Worm (Caenorhabditis elegans) whole organism, L3 larva: ENCODE results near the gene ptr-20.

ENCODE experiments used
- ceh-82 ChIP-seq: fragments of 150-350 bp; optimal IDR thresholded peaks from 2 replicates; lab custom pipeline; 2014; ENCODE audit warnings: missing biosample characterization, missing genetic modification characterization
- lin-15B ChIP-seq: fragments of 150-350 bp; optimal IDR thresholded peaks from 2 replicates; lab custom pipeline; 2014; ENCODE audit warnings: missing biosample characterization, missing genetic modification characterization
- lin-39 ChIP-seq: fragments of 150-350 bp; optimal IDR thresholded peaks from 2 replicates; lab custom pipeline; 2018; ENCODE audit warnings: missing biosample characterization, missing genetic modification reagents, missing genetic modification characterization
- nhr-12 ChIP-seq: fragments of 150-350 bp; optimal IDR thresholded peaks from 2 replicates; lab custom pipeline; 2014; ENCODE audit warnings: missing biosample characterization, missing genetic modification characterization
- nhr-237 ChIP-seq: fragments of 150-350 bp; optimal IDR thresholded peaks from 2 replicates; lab custom pipeline; 2014; ENCODE audit warnings: missing biosample characterization, missing genetic modification characterization
- nhr-76 ChIP-seq: fragments of 150-350 bp; sonication (generic microtip); optimal IDR thresholded peaks from 5 replicates; lab custom pipeline; 2014; ENCODE audit warnings: missing biosample characterization, missing genetic modification characterization
- pha-4 ChIP-seq: fragments of 150-350 bp; optimal IDR thresholded peaks from 2 replicates; lab custom pipeline; 2014; ENCODE audit warnings: missing biosample characterization, missing genetic modification reagents, missing genetic modification characterization
- skn-1 ChIP-seq: fragments of 150-350 bp; optimal IDR thresholded peaks from 2 replicates; lab custom pipeline; 2014; ENCODE audit warnings: missing biosample characterization, missing genetic modification characterization
- snpc-4 ChIP-seq: fragments of 150-350 bp; optimal IDR thresholded peaks from 2 replicates; lab custom pipeline; 2014; ENCODE audit warnings: missing biosample characterization, missing genetic modification characterization
- tbx-2 ChIP-seq: sonication (generic microtip); optimal IDR thresholded peaks from 2 replicates; lab custom pipeline; 2016; ENCODE audit warnings: mild to moderate bottlenecking, missing genetic modification characterization, missing compliant biosample characterization
- unc-62 ChIP-seq: fragments of 150-350 bp; sonication (generic microtip); optimal IDR thresholded peaks from 4 replicates; lab custom pipeline; 2014; ENCODE audit warnings: missing biosample characterization, missing genetic modification reagents, missing genetic modification characterization
- zag-1 ChIP-seq: fragments of 150-350 bp; optimal IDR thresholded peaks from 2 replicates; lab custom pipeline; 2014; ENCODE audit warnings: missing biosample characterization, missing genetic modification characterization

ce11 chrII:15206234-15206633, 48.3 kb downstream of the ptr-20 start:
- TF ChIP-seq pha-4 (tag; lab: Kevin White, UChicago) (peak; percentile 69), nhr-237 (tag; lab: Kevin White, UChicago) (no peak), nhr-76 (tag; lab: Kevin White, UChicago) (no peak), lin-15B (no peak), nhr-12 (tag; lab: Kevin White, UChicago) (no peak), skn-1 (no peak), ceh-82 (tag; lab: Kevin White, UChicago) (no peak), unc-62 (GFP tag; lab: Kevin White, UChicago) (no peak), lin-39 (tag; lab: Kevin White, UChicago) (no peak), zag-1 (no peak), tbx-2 (tag; lab: Kevin White, UChicago) (no peak), snpc-4 (no peak)
